Fruit fly (Drosophila melanogaster): ENCODE results near the gene ras.
A peak's percentile ranks its signal among the peaks of the same experiment; 100 is the strongest.

Gene ras

DNA sequence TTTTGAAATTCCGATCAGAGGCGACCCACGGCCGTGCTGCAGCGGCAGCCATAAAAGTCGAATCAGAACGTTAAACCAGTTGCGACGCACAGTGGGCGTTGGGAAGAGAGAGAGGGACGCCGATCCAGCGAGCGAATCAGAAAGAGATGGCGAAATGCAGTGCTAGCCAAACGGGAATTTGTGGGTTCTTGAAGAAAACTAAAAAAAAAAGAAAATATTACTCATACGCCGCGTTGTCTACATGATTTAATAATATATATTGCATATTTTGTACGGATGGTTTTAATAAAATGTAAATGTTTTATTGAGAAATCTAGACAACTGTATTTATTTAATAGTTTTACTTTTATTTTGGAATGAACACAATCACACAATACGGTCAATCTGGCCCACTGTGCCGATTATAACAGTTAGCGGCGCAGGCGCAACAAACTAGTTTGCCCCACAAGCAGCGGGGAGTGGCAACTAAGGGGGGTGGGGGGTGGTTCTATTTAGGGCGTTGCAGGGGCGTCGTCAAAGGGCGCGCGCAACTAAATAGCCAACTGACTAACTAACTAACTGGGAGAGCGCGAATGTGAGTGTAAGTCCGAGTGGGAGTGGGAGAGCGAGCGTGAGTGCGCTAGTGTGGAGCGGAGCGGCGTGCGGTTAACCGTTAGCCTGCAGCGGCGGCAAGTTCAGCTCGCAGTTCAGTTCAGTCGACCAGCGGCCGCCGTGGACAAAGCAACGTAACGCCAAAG lies 27.7 kb downstream of the ras start, which contains the start of gene CG15211 (continued):
- TF ChIP-seq CG1024 (GFP tag; IDR thresholded peaks at IDR 0.05) (no peak), kay (GFP tag; optimal IDR thresholded peaks at IDR 0.05) (peak; percentile 34), Max (GFP tag; optimal IDR thresholded peaks at IDR 0.05) (peak; percentile 37), CG33213 (GFP tag; optimal IDR thresholded peaks at IDR 0.05) (no peak), nom (GFP tag; optimal IDR thresholded peaks at IDR 0.05) (peak; percentile 75), tup (GFP tag; optimal IDR thresholded peaks at IDR 0.05) (no peak), D19A (tag; optimal IDR thresholded peaks at IDR 0.05) (peak; percentile 79), Adf1 (GFP tag; IDR thresholded peaks at IDR 0.05) (peak; percentile 19; the same call in 1 of the 2 replicates), gsb-n (tag; optimal IDR thresholded peaks at IDR 0.05) (peak; percentile 73), CG10543 (GFP tag; optimal IDR thresholded peaks at IDR 0.05) (no peak), Doc2 (GFP tag; IDR thresholded peaks at IDR 0.05) (no peak), crol (GFP tag; IDR thresholded peaks at IDR 0.05) (peak; percentile 93), sima (GFP tag; optimal IDR thresholded peaks at IDR 0.05) (no peak), CG7372 (GFP tag; IDR thresholded peaks at IDR 0.05) (peak; percentile 87), Doc3 (GFP tag; IDR thresholded peaks at IDR 0.05; ENCODE audit: partially characterized antibody) (no peak), HmgZ (tag; optimal IDR thresholded peaks at IDR 0.05) (no peak), CG1602 (GFP tag; optimal IDR thresholded peaks at IDR 0.05) (peak; percentile 54), run (tag; optimal IDR thresholded peaks at IDR 0.05) (peak; percentile 17), fu2 (GFP tag; optimal IDR thresholded peaks at IDR 0.05) (no peak), Mrtf (GFP tag; IDR thresholded peaks at IDR 0.05) (0 out of 3 replicates have a peak, but pooled peaks have one; percentile 30), NC2β (GFP tag; optimal IDR thresholded peaks at IDR 0.05) (no peak), ap (GFP tag; IDR thresholded peaks at IDR 0.05) (peak; percentile 50; the same call in 1 of the 2 replicates), grau (tag; optimal IDR thresholded peaks at IDR 0.05) (peak; percentile 79), Awh (GFP tag; IDR thresholded peaks at IDR 0.05) (peak; percentile 55; the same call in 1 of the 2 replicates), ftz-f1 (GFP tag; optimal IDR thresholded peaks at IDR 0.05) (no peak), ab (GFP tag; optimal IDR thresholded peaks at IDR 0.05) (no peak), CG10565 (GFP tag; optimal IDR thresholded peaks at IDR 0.05) (no peak), Spps (tag; optimal IDR thresholded peaks at IDR 0.05) (peak; percentile 62), vvl (GFP tag; IDR thresholded peaks at IDR 0.05) (peak; percentile 77), CG13624 (GFP tag; optimal IDR thresholded peaks at IDR 0.05) (no peak), CG13287 (GFP tag; IDR thresholded peaks at IDR 0.05; ENCODE audit: partially characterized antibody) (peak; percentile 24; the same call in 1 of the 2 replicates), CG11695 (GFP tag; IDR thresholded peaks at IDR 0.05) (peak; percentile 70; the same call in 2 of the 3 replicates), CG17186 (GFP tag; optimal IDR thresholded peaks at IDR 0.05) (no peak), nmo (GFP tag; optimal IDR thresholded peaks at IDR 0.05) (peak; percentile 86), Opbp (GFP tag; IDR thresholded peaks at IDR 0.05; ENCODE audit: partially characterized antibody) (0 out of 3 replicates have a peak, but pooled peaks have one; percentile 52), Hr51 (GFP tag; optimal IDR thresholded peaks at IDR 0.05) (peak in 1 of 2 experiments; percentile 82), tin (GFP tag; optimal IDR thresholded peaks at IDR 0.05) (peak; percentile 65), croc (GFP tag; conservative IDR thresholded peaks at IDR 0.05) (peak; percentile 52), ems (GFP tag; optimal IDR thresholded peaks at IDR 0.05) (peak; percentile 16), tap (tag; optimal IDR thresholded peaks at IDR 0.05) (peak; percentile 31), CG32767 (GFP tag; IDR thresholded peaks at IDR 0.05) (peak; percentile 58; the same call in 1 of the 2 replicates), CG1603 (tag; optimal IDR thresholded peaks at IDR 0.05) (peak; percentile 41), HLH4C (GFP tag; IDR thresholded peaks at IDR 0.05; ENCODE audit: partially characterized antibody) (0 out of 3 replicates have a peak, but pooled peaks have one; percentile 36), CG12744 (GFP tag; optimal IDR thresholded peaks at IDR 0.05) (no peak), Dbx (GFP tag; IDR thresholded peaks at IDR 0.05) (no peak), Sry-β (GFP tag; optimal IDR thresholded peaks at IDR 0.05) (no peak), CG4360 (GFP tag; IDR thresholded peaks at IDR 0.05) (no peak), CG13894 (tag; optimal IDR thresholded peaks at IDR 0.05) (no peak), rib (GFP tag; IDR thresholded peaks at IDR 0.05) (0 out of 2 replicates have a peak, but pooled peaks have one; percentile 28)

Data from whole organism, embryonic.